Worm (Caenorhabditis elegans): ENCODE results near the gene K06A4.6.

DNA sequence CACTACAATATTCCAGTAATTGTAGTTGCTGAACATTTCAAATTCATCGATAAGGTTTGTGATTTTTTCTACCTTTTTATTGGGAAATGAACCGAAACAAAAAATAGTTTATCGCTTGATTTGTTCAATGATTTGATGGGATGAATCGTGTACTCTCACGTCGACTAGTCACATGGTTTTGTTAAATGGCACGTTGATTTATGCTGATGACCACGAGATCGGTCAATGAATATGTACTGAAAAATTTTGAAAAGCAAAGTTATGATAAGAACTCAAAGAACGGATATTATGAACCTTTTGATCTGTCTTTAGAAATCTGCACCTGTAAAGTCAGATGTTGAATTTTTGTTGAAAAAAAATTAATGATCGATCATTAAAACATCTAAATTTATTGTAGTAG, 35.8 kb upstream of the K06A4.6 start:
- TF ChIP-seq lin-13 (GFP tag; optimal IDR thresholded peaks at IDR 0.05): no peak
- no peak for TF ChIP-seq nhr-42 (GFP tag; IDR thresholded peaks at IDR 0.05)
- TF ChIP-seq Y5F2A.4 (GFP tag; optimal IDR thresholded peaks at IDR 0.05): no peak
- no peak for TF ChIP-seq pha-4 (GFP tag; IDR thresholded peaks at IDR 0.05)
- TF ChIP-seq pha-4 (tag; optimal IDR thresholded peaks at IDR 0.05): no peak
